Worm (Caenorhabditis elegans): ENCODE data around the gene fbxb-26.
"Not testable (repeated sequence)": the region's sequence is repeated elsewhere in the genome, so short reads cannot be mapped to it uniquely, and the experiment has no call there.

fbxb-26 gene

ce11 chrII:1682218-1682617 lies at the start of gene fbxb-26:
TSS of gene fbxb-26 (plus strand) at chrII:1682518.
- no peak for TF ChIP-seq efl-3 (GFP tag; optimal IDR thresholded peaks at IDR 0.05)
- no peak for TF ChIP-seq mab-9 (GFP tag; IDR thresholded peaks at IDR 0.05)
- TF ChIP-seq ces-1 (GFP tag; optimal IDR thresholded peaks at IDR 0.05): no peak
- TF ChIP-seq lsy-2 (tag; optimal IDR thresholded peaks at IDR 0.05): no peak
- TF ChIP-seq zag-1 (tag; optimal IDR thresholded peaks at IDR 0.05): no peak
- no peak for TF ChIP-seq nhr-77 (tag; optimal IDR thresholded peaks at IDR 0.05)
- no peak for TF ChIP-seq ztf-4 (tag; optimal IDR thresholded peaks at IDR 0.05)
- no peak for TF ChIP-seq ceh-88 (GFP tag; IDR thresholded peaks at IDR 0.05)
- no peak for TF ChIP-seq ceh-90 (tag; optimal IDR thresholded peaks at IDR 0.05)
- TF ChIP-seq vab-15 (tag; optimal IDR thresholded peaks at IDR 0.05): no peak
- TF ChIP-seq nhr-47 (tag; optimal IDR thresholded peaks at IDR 0.05): no peak
- TF ChIP-seq pax-3 (tag; optimal IDR thresholded peaks at IDR 0.05): no peak

- TF ChIP-seq dsc-1 (tag; optimal IDR thresholded peaks at IDR 0.05); sox-4 (tag; optimal IDR thresholded peaks at IDR 0.05); lir-3 (tag; optimal IDR thresholded peaks at IDR 0.05; ENCODE audit: poor library complexity): not testable (repeated sequence)
Measured at ce11 chrII:1633490-1633889, 48.8 kb upstream of the fbxb-26 start, which contains the start of gene C08E3.1. TSS of gene C08E3.1 (plus strand) at chrII:1633790.

ce11 chrII:1635969-1636368 lies 46.3 kb upstream of the fbxb-26 start:
- TF ChIP-seq nhr-20 (tag; optimal IDR thresholded peaks at IDR 0.05): no peak
- no peak for TF ChIP-seq ama-1 (optimal IDR thresholded peaks at IDR 0.05)
- no peak for TF ChIP-seq nhr-90 (tag; optimal IDR thresholded peaks at IDR 0.05; ENCODE audit: poor library complexity)
- TF ChIP-seq mdl-1 (tag; optimal IDR thresholded peaks at IDR 0.05): no peak
- peak; percentile 15 for TF ChIP-seq jun-1 (tag; optimal IDR thresholded peaks at IDR 0.05)
- peak; percentile 90 for TF ChIP-seq elt-2 (tag; optimal IDR thresholded peaks at IDR 0.05)

ce11 chrII:1636392-1636791 lies 45.9 kb upstream of the fbxb-26 start, which contains the start of gene srg-20:
TSS of gene srg-20 (plus strand) at chrII:1636692.
- not testable (repeated sequence) for TF ChIP-seq C04F5.9 (tag; optimal IDR thresholded peaks at IDR 0.05); snu-23 (GFP tag; optimal IDR thresholded peaks at IDR 0.05); pag-3 (tag; optimal IDR thresholded peaks at IDR 0.05; ENCODE audit: borderline replicate concordance, insufficient read depth)

- TF ChIP-seq fkh-8 (tag; optimal IDR thresholded peaks at IDR 0.05): peak; percentile 62
- no peak for TF ChIP-seq lsy-2 (tag; optimal IDR thresholded peaks at IDR 0.05)
Measured at ce11 chrII:1640496-1640895, 41.8 kb upstream of the fbxb-26 start, which contains the start of gene srh-72. TSS of gene srh-72 (minus strand) at chrII:1640596.

- TF ChIP-seq tbx-2 (tag; optimal IDR thresholded peaks at IDR 0.05) (no peak), lin-35 (GFP tag; optimal IDR thresholded peaks at IDR 0.05) (no peak), rnt-1 (tag; optimal IDR thresholded peaks at IDR 0.05) (no peak)
Measured at ce11 chrII:1644777-1645348, 37.5 kb upstream of the fbxb-26 start, which contains the start of gene ZC204.6. TSS of gene ZC204.6 (minus strand) at chrII:1644827.

ce11 chrII:1646199-1646598 lies 36.1 kb upstream of the fbxb-26 start, which contains the start of gene ZC204.17:
TSS of gene ZC204.17 (minus strand) at chrII:1646299.
- TF ChIP-seq nhr-11 (tag; optimal IDR thresholded peaks at IDR 0.05) (no peak), zag-1 (tag; optimal IDR thresholded peaks at IDR 0.05) (no peak), ama-1 (optimal IDR thresholded peaks at IDR 0.05) (no peak), nhr-20 (tag; optimal IDR thresholded peaks at IDR 0.05) (no peak), ets-5 (GFP tag; IDR thresholded peaks at IDR 0.05) (no peak), unc-62 (GFP tag; optimal IDR thresholded peaks at IDR 0.05) (no peak), fkh-10 (GFP tag; optimal IDR thresholded peaks at IDR 0.05) (no peak), snu-23 (GFP tag; optimal IDR thresholded peaks at IDR 0.05) (no peak), nhr-84 (tag; optimal IDR thresholded peaks at IDR 0.05) (no peak), sptf-1 (tag; optimal IDR thresholded peaks at IDR 0.05) (no peak), nhr-77 (tag; optimal IDR thresholded peaks at IDR 0.05) (no peak), alr-1 (tag; optimal IDR thresholded peaks at IDR 0.05; ENCODE audit: borderline replicate concordance) (no peak), ztf-11 (tag; optimal IDR thresholded peaks at IDR 0.05) (no peak), nhr-19 (GFP tag; conservative IDR thresholded peaks at IDR 0.05) (no peak), dsc-1 (tag; optimal IDR thresholded peaks at IDR 0.05) (no peak), snpc-4 (tag; optimal IDR thresholded peaks at IDR 0.05) (no peak)

Data from whole organism, L1 larva.